Worm (Caenorhabditis elegans) whole organism, late embryonic: Measurements from ENCODE around the gene decr-1.3.
A peak's percentile ranks its signal among the peaks of the same experiment; 100 is the strongest.

Experiments
- ceh-31 ChIP-seq: sonication (generic microtip); optimal IDR thresholded peaks from 2 replicates; lab custom pipeline; 2016; ENCODE audit warnings: missing genetic modification characterization, missing compliant biosample characterization
- dmd-4 ChIP-seq: sonication (generic microtip); optimal IDR thresholded peaks from 2 replicates; lab custom pipeline; 2016; ENCODE audit warnings: borderline replicate concordance, missing genetic modification characterization, missing compliant biosample characterization
- nhr-11 ChIP-seq: fragments of 150-350 bp; optimal IDR thresholded peaks from 2 replicates; lab custom pipeline; 2014; ENCODE audit warnings: missing biosample characterization, missing genetic modification characterization
- pha-2 ChIP-seq: sonication (generic microtip); optimal IDR thresholded peaks from 2 replicates; lab custom pipeline; 2017; ENCODE audit warnings: mild to moderate bottlenecking, missing genetic modification characterization, missing compliant biosample characterization
- rnt-1 ChIP-seq: sonication (generic microtip); optimal IDR thresholded peaks from 2 replicates; lab custom pipeline; 2016; ENCODE audit warnings: missing genetic modification characterization, missing compliant biosample characterization
- tbx-2 ChIP-seq: sonication (generic microtip); optimal IDR thresholded peaks from 2 replicates; lab custom pipeline; 2016; ENCODE audit warnings: missing genetic modification characterization, missing compliant biosample characterization
- unc-55 ChIP-seq: sonication (generic microtip); optimal IDR thresholded peaks from 2 replicates; lab custom pipeline; 2017; ENCODE audit warnings: missing biosample characterization, missing genetic modification reagents, missing genetic modification characterization

DNA sequence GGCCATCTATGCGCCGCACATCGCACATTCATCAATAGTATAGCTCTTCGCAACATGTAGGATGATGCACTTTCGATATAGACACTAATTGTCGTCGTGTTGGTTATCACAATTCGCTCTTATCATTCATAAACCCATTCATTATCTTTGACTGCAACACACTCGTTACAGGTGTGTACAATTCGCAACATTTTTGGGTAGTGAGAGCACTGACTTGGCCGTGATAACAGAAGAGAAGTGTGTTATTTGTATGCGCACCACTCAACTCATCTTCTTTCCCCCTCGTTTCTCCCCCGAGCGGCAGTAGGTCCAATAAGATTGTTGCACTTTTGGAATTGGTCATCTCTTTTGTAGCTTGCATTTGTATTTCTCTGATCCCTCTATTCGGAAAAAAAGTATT lies 46.1 kb downstream of the decr-1.3 start:
- peak; percentile 8 for TF ChIP-seq tbx-2
- no peak for TF ChIP-seq rnt-1 (tag; lab: Kevin White, UChicago)
- TF ChIP-seq pha-2 (tag; lab: Kevin White, UChicago): no peak
- TF ChIP-seq dmd-4: no peak
- no peak for TF ChIP-seq nhr-11
- no peak for TF ChIP-seq unc-55
- TF ChIP-seq ceh-31: no peak
